Worm (Caenorhabditis elegans) whole organism, late embryonic: ENCODE data around the gene K09F5.6.

ENCODE experiments used
- elt-4 ChIP-seq: sonication (generic microtip); optimal IDR thresholded peaks from 2 replicates; lab custom pipeline; 2016; ENCODE audit warnings: missing genetic modification characterization, missing compliant biosample characterization
- fax-1 ChIP-seq: sonication (generic microtip); optimal IDR thresholded peaks from 2 replicates; lab custom pipeline; 2016; ENCODE audit warnings: missing genotype, missing genetic modification characterization, missing compliant biosample characterization
- fkh-10 ChIP-seq: fragments of 150-350 bp; optimal IDR thresholded peaks from 2 replicates; lab custom pipeline; 2014; ENCODE audit warnings: missing biosample characterization, missing genetic modification reagents, missing genetic modification characterization
- hlh-30 ChIP-seq: sonication (generic microtip); optimal IDR thresholded peaks from 2 replicates; lab custom pipeline; 2017; ENCODE audit warnings: antibody characterized with exemption, missing genetic modification characterization, missing compliant biosample characterization; ENCODE audit not compliant: insufficient read depth
- nhr-11 ChIP-seq: fragments of 150-350 bp; optimal IDR thresholded peaks from 2 replicates; lab custom pipeline; 2014; ENCODE audit warnings: missing biosample characterization, missing genetic modification characterization

ce11 chrX:7712887-7713286 is 6.2 kb upstream of the K09F5.6 start:
- TF ChIP-seq fkh-10: no peak
- no peak for TF ChIP-seq elt-4 (tag; lab: Kevin White, UChicago)
- TF ChIP-seq fax-1 (tag; lab: Kevin White, UChicago): no peak
- no peak for TF ChIP-seq nhr-11 (tag; lab: Kevin White, UChicago)
- no peak for TF ChIP-seq hlh-30 (tag; lab: Kevin White, UChicago)
